Fruit fly (Drosophila melanogaster): ENCODE results near the gene Gtpx.

Gtpx gene

dm6 chr3L:3303534-3304459, 22.3 kb upstream of the Gtpx start, which contains the start of gene ZnT63C (continued):
- TF ChIP-seq Ravus (GFP tag; IDR thresholded peaks at IDR 0.05) (no peak), gt (GFP tag; IDR thresholded peaks at IDR 0.05) (no peak), CG4707 (GFP tag; optimal IDR thresholded peaks at IDR 0.05) (no peak), Taf1 (GFP tag; IDR thresholded peaks at IDR 0.05) (no peak), CG4424 (GFP tag; optimal IDR thresholded peaks at IDR 0.05) (no peak), nerfin-1 (tag; optimal IDR thresholded peaks at IDR 0.05) (peak; percentile 99), CG11247 (GFP tag; IDR thresholded peaks at IDR 0.05) (no peak), HLH4C (GFP tag; IDR thresholded peaks at IDR 0.05; ENCODE audit: partially characterized antibody) (peak; percentile 97), scrt (GFP tag; optimal IDR thresholded peaks at IDR 0.05) (no peak), CG2875 (GFP tag; optimal IDR thresholded peaks at IDR 0.05) (no peak), ems (GFP tag; optimal IDR thresholded peaks at IDR 0.05) (no peak), br (optimal IDR thresholded peaks at IDR 0.05) (no peak), nom (GFP tag; optimal IDR thresholded peaks at IDR 0.05) (peak; percentile 79), wek (GFP tag; optimal IDR thresholded peaks at IDR 0.05) (peak; percentile 6), CG17186 (GFP tag; optimal IDR thresholded peaks at IDR 0.05) (no peak), CG12942 (GFP tag; optimal IDR thresholded peaks at IDR 0.05) (no peak), CG14860 (GFP tag; IDR thresholded peaks at IDR 0.05; ENCODE audit: partially characterized antibody) (peak; percentile 88), CG9797 (GFP tag; optimal IDR thresholded peaks at IDR 0.05) (peak; percentile 82), Neu2 (GFP tag; optimal IDR thresholded peaks at IDR 0.05; ENCODE audit: borderline replicate concordance) (no peak), CG13624 (GFP tag; optimal IDR thresholded peaks at IDR 0.05) (no peak), zfh2 (GFP tag; optimal IDR thresholded peaks at IDR 0.05) (no peak), caup (GFP tag; optimal IDR thresholded peaks at IDR 0.05; ENCODE audit: severe bottlenecking) (no peak), Dbx (GFP tag; IDR thresholded peaks at IDR 0.05) (peak; percentile 38; the same call in 1 of the 3 replicates), gsb (GFP tag; IDR thresholded peaks at IDR 0.05) (no peak), slbo (GFP tag; IDR thresholded peaks at IDR 0.05) (no peak), gsb-n (tag; optimal IDR thresholded peaks at IDR 0.05) (no peak), h (optimal IDR thresholded peaks at IDR 0.05) (no peak), prd (optimal IDR thresholded peaks at IDR 0.05) (no peak), prd (GFP tag; IDR thresholded peaks at IDR 0.05) (no peak), lov (optimal IDR thresholded peaks at IDR 0.05) (no peak), lov (GFP tag; IDR thresholded peaks at IDR 0.05) (no peak), ssp (GFP tag; IDR thresholded peaks at IDR 0.05) (no peak), Hey (tag; optimal IDR thresholded peaks at IDR 0.05) (no peak), CG2129 (GFP tag; IDR thresholded peaks at IDR 0.05; ENCODE audit: partially characterized antibody) (0 out of 2 replicates have a peak, but pooled peaks have one; percentile 25), YL-1 (GFP tag; optimal IDR thresholded peaks at IDR 0.05) (peak; percentile 72), HLHmδ (GFP tag; optimal IDR thresholded peaks at IDR 0.05) (no peak), Aef1 (GFP tag; IDR thresholded peaks at IDR 0.05) (no peak), CG10959 (GFP tag; IDR thresholded peaks at IDR 0.05) (no peak), jigr1 (GFP tag; IDR thresholded peaks at IDR 0.05) (no peak), CG17568 (GFP tag; optimal IDR thresholded peaks at IDR 0.05) (no peak), chn (GFP tag; optimal IDR thresholded peaks at IDR 0.05) (no peak), Ets65A (GFP tag) (no peak), CG6854 (GFP tag; optimal IDR thresholded peaks at IDR 0.05) (peak; percentile 11), corto (GFP tag; optimal IDR thresholded peaks at IDR 0.05) (no peak), inv (GFP tag; IDR thresholded peaks at IDR 0.05; ENCODE audit: partially characterized antibody) (peak; percentile 41), trh (GFP tag; optimal IDR thresholded peaks at IDR 0.05) (no peak), CG10654 (GFP tag; optimal IDR thresholded peaks at IDR 0.05) (no peak), CG17328 (GFP tag; IDR thresholded peaks at IDR 0.05) (0 out of 2 replicates have a peak, but pooled peaks have one; percentile 24), CG8388 (GFP tag; optimal IDR thresholded peaks at IDR 0.05) (no peak), toy (GFP tag; IDR thresholded peaks at IDR 0.05) (no peak)
